Fruit fly (Drosophila melanogaster): ENCODE data around the gene isoQC.

The isoQC gene

DNA sequence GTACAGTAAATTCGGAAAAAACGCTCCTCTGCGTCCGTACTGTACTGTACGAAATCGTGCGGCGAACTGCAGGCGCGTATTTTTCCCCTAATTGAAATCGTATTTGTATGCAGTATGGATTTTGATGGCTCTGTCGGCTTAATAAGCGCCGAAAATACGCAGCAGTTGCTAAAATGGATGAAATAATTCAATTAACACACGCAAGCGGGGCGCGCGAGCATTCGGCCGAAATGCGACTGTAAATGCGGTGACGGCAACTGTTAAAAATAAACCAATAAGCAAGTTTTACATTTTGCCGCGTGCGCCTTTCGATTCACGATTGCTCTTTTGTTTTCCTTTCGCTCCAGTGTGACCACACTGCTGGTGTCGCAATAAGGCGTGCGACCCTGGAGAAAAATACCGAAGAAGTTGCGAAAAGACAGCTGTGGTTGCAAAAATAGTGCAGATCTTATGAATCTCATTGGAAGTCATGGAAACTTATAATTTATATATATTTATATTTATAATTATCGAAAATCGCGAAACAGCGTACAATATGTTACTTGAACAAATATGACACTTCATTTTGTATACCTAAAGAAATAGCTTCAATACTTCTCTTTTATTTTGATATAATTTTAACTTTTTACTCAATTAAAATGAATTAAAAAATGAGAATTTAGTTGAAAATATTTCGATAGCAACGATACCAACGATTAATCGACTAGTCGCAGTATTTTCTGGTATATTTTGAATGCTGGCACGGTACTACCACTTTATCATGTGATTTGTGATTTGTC, 1.1 kb upstream of the isoQC start, which contains the start of the genes CG32428 and CG5969 (continued):
- TF ChIP-seq CG16779 (tag; optimal IDR thresholded peaks at IDR 0.05) = peak; percentile 42
- TF ChIP-seq CG1621 (tag; optimal IDR thresholded peaks at IDR 0.05) = peak; percentile 11
- peak; percentile 85 for TF ChIP-seq svp (GFP tag)
- TF ChIP-seq eg (GFP tag; IDR thresholded peaks at IDR 0.05) = peak; percentile 90
- peak; percentile 46 for TF ChIP-seq Blimp-1 (GFP tag; optimal IDR thresholded peaks at IDR 0.05)
- TF ChIP-seq Lpt (GFP tag; optimal IDR thresholded peaks at IDR 0.05) = no peak
- TF ChIP-seq Sox102F (GFP tag; optimal IDR thresholded peaks at IDR 0.05) = peak; percentile 47
- TF ChIP-seq lz (GFP tag; optimal IDR thresholded peaks at IDR 0.05) = peak; percentile 45
- TF ChIP-seq CG15336 (GFP tag; IDR thresholded peaks at IDR 0.05) = peak; percentile 83
- TF ChIP-seq CG6163 (GFP tag; IDR thresholded peaks at IDR 0.05) = peak; percentile 88
- TF ChIP-seq CG6808 (GFP tag; optimal IDR thresholded peaks at IDR 0.05) = peak; percentile 48
- TF ChIP-seq CG34406 (GFP tag; optimal IDR thresholded peaks at IDR 0.05) = peak; percentile 80
- TF ChIP-seq spab (GFP tag; optimal IDR thresholded peaks at IDR 0.05) = peak; percentile 28
- TF ChIP-seq fkh (GFP tag; optimal IDR thresholded peaks at IDR 0.05) = peak; percentile 61
- TF ChIP-seq Ets21C (GFP tag; optimal IDR thresholded peaks at IDR 0.05) = peak; percentile 34
- TF ChIP-seq CG31627 (GFP tag; optimal IDR thresholded peaks at IDR 0.05) = peak; percentile 47
- TF ChIP-seq topi (GFP tag; optimal IDR thresholded peaks at IDR 0.05) = peak; percentile 16
- TF ChIP-seq achi (GFP tag; optimal IDR thresholded peaks at IDR 0.05) = peak; percentile 81
- peak; percentile 79 for TF ChIP-seq CG10631 (GFP tag; optimal IDR thresholded peaks at IDR 0.05)
- TF ChIP-seq CG6792 (GFP tag; optimal IDR thresholded peaks at IDR 0.05) = peak; percentile 60
- TF ChIP-seq CG11762 (GFP tag; optimal IDR thresholded peaks at IDR 0.05; ENCODE audit: insufficient read depth) = peak; percentile 41
- no peak for TF ChIP-seq Hr38 (GFP tag; optimal IDR thresholded peaks at IDR 0.05)
- peak; percentile 38 to 64 for TF ChIP-seq ss (GFP tag; optimal IDR thresholded peaks at IDR 0.05)
- peak; percentile 64 for TF ChIP-seq Eip93F (GFP tag; optimal IDR thresholded peaks at IDR 0.05)
- peak; percentile 71 for TF ChIP-seq CG10669 (GFP tag; optimal IDR thresholded peaks at IDR 0.05)
- TF ChIP-seq Gug (GFP tag; IDR thresholded peaks at IDR 0.05) = peak; percentile 71
- TF ChIP-seq CG6854 (GFP tag; optimal IDR thresholded peaks at IDR 0.05) = no peak
- peak; percentile 57 for TF ChIP-seq net (GFP tag; optimal IDR thresholded peaks at IDR 0.05)
- TF ChIP-seq dsx (GFP tag; optimal IDR thresholded peaks at IDR 0.05; ENCODE audit: poor library complexity, severe bottlenecking) = peak; percentile 64
- TF ChIP-seq CG11902 (GFP tag; optimal IDR thresholded peaks at IDR 0.05) = peak; percentile 58

DNA sequence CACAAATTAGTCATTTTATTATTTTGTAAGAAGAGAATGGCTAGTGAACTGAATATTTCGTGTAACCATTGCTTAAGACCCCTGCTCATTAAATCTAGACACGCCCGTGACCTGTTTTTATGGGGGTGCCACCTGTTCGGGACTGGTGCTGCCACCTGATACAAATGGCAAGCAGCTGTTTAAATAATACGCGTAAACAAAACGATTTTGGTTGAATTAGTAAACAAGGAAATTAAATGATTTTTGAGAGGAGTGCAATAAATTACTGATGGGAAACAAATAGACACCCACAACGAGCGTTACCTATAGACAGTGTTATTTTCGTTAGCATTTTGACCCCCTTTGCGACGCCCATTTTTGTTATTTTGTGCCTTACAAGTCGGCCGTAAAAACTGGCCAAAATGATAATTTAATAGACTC, 533 bp downstream of the isoQC start:
- TF ChIP-seq fd85E (GFP tag; optimal IDR thresholded peaks at IDR 0.05) (peak; percentile 14), CG16779 (tag; optimal IDR thresholded peaks at IDR 0.05) (peak; percentile 74), fd59A (GFP tag; optimal IDR thresholded peaks at IDR 0.05) (peak; percentile 56), Eip78C (GFP tag) (peak; percentile 96), eg (GFP tag; IDR thresholded peaks at IDR 0.05) (no peak), CG10631 (GFP tag; optimal IDR thresholded peaks at IDR 0.05) (peak; percentile 88), CG6276 (GFP tag; optimal IDR thresholded peaks at IDR 0.05) (peak; percentile 83), CG34406 (GFP tag; optimal IDR thresholded peaks at IDR 0.05) (peak; percentile 88), esn (GFP tag; optimal IDR thresholded peaks at IDR 0.05) (peak; percentile 92), Lpt (GFP tag; optimal IDR thresholded peaks at IDR 0.05) (peak; percentile 86), CG32006 (GFP tag; optimal IDR thresholded peaks at IDR 0.05) (peak; percentile 89), CG11902 (GFP tag; optimal IDR thresholded peaks at IDR 0.05) (peak; percentile 72), CG15336 (GFP tag; IDR thresholded peaks at IDR 0.05) (no peak), CG8319 (GFP tag; optimal IDR thresholded peaks at IDR 0.05) (peak; percentile 75), dsx (GFP tag; optimal IDR thresholded peaks at IDR 0.05; ENCODE audit: poor library complexity, severe bottlenecking) (peak; percentile 77), CG6808 (GFP tag; optimal IDR thresholded peaks at IDR 0.05) (peak; percentile 73), CG3919 (GFP tag; optimal IDR thresholded peaks at IDR 0.05) (peak; percentile 93), acj6 (GFP tag; optimal IDR thresholded peaks at IDR 0.05) (peak; percentile 83), Ets96B (tag; optimal IDR thresholded peaks at IDR 0.05) (peak; percentile 81), Eip93F (GFP tag; optimal IDR thresholded peaks at IDR 0.05) (peak; percentile 82), cyc (GFP tag; optimal IDR thresholded peaks at IDR 0.05) (peak; percentile 91), vri (GFP tag; optimal IDR thresholded peaks at IDR 0.05) (peak; percentile 74), CG9139 (GFP tag; optimal IDR thresholded peaks at IDR 0.05) (peak; percentile 28), Gug (GFP tag; IDR thresholded peaks at IDR 0.05) (no peak), dac (GFP tag; optimal IDR thresholded peaks at IDR 0.05) (peak; percentile 65), achi (GFP tag; optimal IDR thresholded peaks at IDR 0.05) (peak; percentile 88), salr (GFP tag; optimal IDR thresholded peaks at IDR 0.05) (peak; percentile 54 to 85), Sox15 (GFP tag; optimal IDR thresholded peaks at IDR 0.05) (peak; percentile 68), Hr39 (GFP tag; optimal IDR thresholded peaks at IDR 0.05) (peak; percentile 86), ss (GFP tag; optimal IDR thresholded peaks at IDR 0.05) (peak; percentile 52 to 74)
